ENCODE assay signal across 4 fruit fly cellular contexts in the genomic region with DNA sequence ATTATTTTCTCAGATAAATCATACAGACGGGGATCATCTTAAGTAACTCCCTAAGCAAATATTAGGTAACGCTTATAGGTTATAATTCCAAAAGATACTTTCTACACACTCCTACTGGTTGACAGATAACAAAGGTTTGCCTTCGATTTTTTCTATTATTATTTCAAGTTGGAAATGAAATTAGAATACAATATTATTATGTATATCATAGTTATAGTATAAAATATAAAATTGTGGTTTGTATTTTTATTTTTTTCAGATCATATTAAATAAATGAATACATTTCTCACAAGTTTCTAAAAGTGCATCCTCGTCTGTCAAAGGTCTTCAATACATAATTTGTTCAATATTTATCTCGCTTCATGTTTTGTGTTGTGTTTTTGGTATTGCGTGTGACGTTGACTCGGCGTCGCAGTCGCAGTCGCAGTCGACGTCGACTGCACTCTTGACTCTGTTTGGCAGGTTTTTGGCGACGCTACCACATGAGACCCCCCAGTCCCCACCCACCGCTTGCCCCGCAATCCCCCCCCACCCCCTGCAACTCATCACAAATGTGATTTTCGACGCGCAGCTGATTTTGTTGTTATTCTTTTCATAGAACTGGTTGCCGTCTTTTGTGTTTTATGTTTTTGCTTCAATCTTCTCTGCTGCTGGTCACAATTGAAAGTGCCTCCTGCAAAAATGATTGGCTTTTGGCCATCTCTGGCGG.
TF ChIP-seq lines count a peak whose summit lies in the region.

No protein-coding gene starts in this region.

- no peak for TF ChIP-seq CTCF in whole organism, embryonic (GFP tag; optimal IDR thresholded peaks at IDR 0.05; lab: Kevin White, UChicago)

TF ChIP-seq in whole organism, embryonic, 481 proteins besides CTCF, POLR2A, EP300 and RAD21 (continues in another document):
- TF ChIP-seq CG31441 (GFP tag; IDR thresholded peaks at IDR 0.05; lab: Robert Waterston, UW), result 0 out of 2 replicates have a peak, but pooled peaks have one; percentile 37
- TF ChIP-seq CG17361 (GFP tag; IDR thresholded peaks at IDR 0.05; lab: Robert Waterston, UW), result 0 out of 3 replicates have a peak, but pooled peaks have one; percentile 14
- peak in 1 of 2 experiments; percentile 40 for TF ChIP-seq Hr51 (GFP tag; optimal IDR thresholded peaks at IDR 0.05; lab: Kevin White, UChicago)
- no peak for TF ChIP-seq Hey (tag; optimal IDR thresholded peaks at IDR 0.05; lab: Kevin White, UChicago)
- no peak for TF ChIP-seq gt (GFP tag; IDR thresholded peaks at IDR 0.05; lab: Robert Waterston, UW)
- TF ChIP-seq chinmo (GFP tag; IDR thresholded peaks at IDR 0.05; lab: Robert Waterston, UW; ENCODE audit: partially characterized antibody), result peak; percentile 88; the same call in 3 of the 4 replicates
- TF ChIP-seq CG6175 (GFP tag; IDR thresholded peaks at IDR 0.05; lab: Robert Waterston, UW), result peak; percentile 87
- TF ChIP-seq Doc2 (GFP tag; IDR thresholded peaks at IDR 0.05; lab: Robert Waterston, UW), result no peak
- no peak for TF ChIP-seq CG2889 (GFP tag; IDR thresholded peaks at IDR 0.05; lab: Robert Waterston, UW)
- no peak for TF ChIP-seq fd64A (GFP tag; optimal IDR thresholded peaks at IDR 0.05; lab: Kevin White, UChicago)
- peak; percentile 27 for TF ChIP-seq dmrt99B (tag; optimal IDR thresholded peaks at IDR 0.05; lab: Kevin White, UChicago)
- TF ChIP-seq toy (GFP tag; IDR thresholded peaks at IDR 0.05; lab: Robert Waterston, UW), result no peak
- peak; percentile 5 for TF ChIP-seq sens (GFP tag; lab: Kevin White, UChicago)
- TF ChIP-seq salm (tag; optimal IDR thresholded peaks at IDR 0.05; lab: Kevin White, UChicago), result no peak
- no peak for TF ChIP-seq CG1647 (GFP tag; optimal IDR thresholded peaks at IDR 0.05; lab: Kevin White, UChicago)
- peak; percentile 7 for TF ChIP-seq CG7839 (tag; optimal IDR thresholded peaks at IDR 0.05; lab: Kevin White, UChicago)
- TF ChIP-seq CG17829 (tag; optimal IDR thresholded peaks at IDR 0.05; lab: Kevin White, UChicago), result no peak
- TF ChIP-seq lov (optimal IDR thresholded peaks at IDR 0.05; lab: Kevin White, UChicago), result no peak
- no peak for TF ChIP-seq lov (GFP tag; IDR thresholded peaks at IDR 0.05; lab: Robert Waterston, UW)
- TF ChIP-seq CG2678 (tag; optimal IDR thresholded peaks at IDR 0.05; lab: Kevin White, UChicago), result peak; percentile 14

TF ChIP-seq in whole organism, prepupa, 60 proteins besides CTCF, POLR2A, EP300 and RAD21 (continues in another document):
- TF ChIP-seq salr (GFP tag; optimal IDR thresholded peaks at IDR 0.05; lab: Kevin White, UChicago) (no peak), Sox14 (GFP tag; optimal IDR thresholded peaks at IDR 0.05; lab: Kevin White, UChicago) (peak; percentile 15), CG8119 (GFP tag; IDR thresholded peaks at IDR 0.05; lab: Robert Waterston, UW) (peak; percentile 61; the same call in 2 of the 3 replicates), CG4318 (GFP tag; optimal IDR thresholded peaks at IDR 0.05; lab: Kevin White, UChicago) (peak; percentile 12), CG6854 (GFP tag; optimal IDR thresholded peaks at IDR 0.05; lab: Kevin White, UChicago) (no peak), Sox15 (GFP tag; optimal IDR thresholded peaks at IDR 0.05; lab: Kevin White, UChicago) (no peak), CG11762 (GFP tag; optimal IDR thresholded peaks at IDR 0.05; lab: Kevin White, UChicago; ENCODE audit: insufficient read depth) (no peak), CG10631 (GFP tag; optimal IDR thresholded peaks at IDR 0.05; lab: Kevin White, UChicago) (peak; percentile 6), Ets21C (GFP tag; optimal IDR thresholded peaks at IDR 0.05; lab: Kevin White, UChicago) (peak; percentile 22), Hr4 (GFP tag; optimal IDR thresholded peaks at IDR 0.05; lab: Kevin White, UChicago) (peak; percentile 29), vri (GFP tag; optimal IDR thresholded peaks at IDR 0.05; lab: Kevin White, UChicago) (peak; percentile 46), pdm3 (GFP tag; optimal IDR thresholded peaks at IDR 0.05; lab: Kevin White, UChicago) (no peak), Eip93F (GFP tag; optimal IDR thresholded peaks at IDR 0.05; lab: Kevin White, UChicago) (no peak), fkh (GFP tag; optimal IDR thresholded peaks at IDR 0.05; lab: Kevin White, UChicago) (no peak), CG32006 (GFP tag; optimal IDR thresholded peaks at IDR 0.05; lab: Kevin White, UChicago) (peak; percentile 57), CG8319 (GFP tag; optimal IDR thresholded peaks at IDR 0.05; lab: Kevin White, UChicago) (no peak), CG8632 (GFP tag; optimal IDR thresholded peaks at IDR 0.05; lab: Kevin White, UChicago) (peak; percentile 25), fd59A (GFP tag; optimal IDR thresholded peaks at IDR 0.05; lab: Kevin White, UChicago) (no peak), ss (GFP tag; optimal IDR thresholded peaks at IDR 0.05; lab: Kevin White, UChicago) (no peak), Lpt (GFP tag; optimal IDR thresholded peaks at IDR 0.05; lab: Kevin White, UChicago) (no peak), CG3919 (GFP tag; optimal IDR thresholded peaks at IDR 0.05; lab: Kevin White, UChicago) (no peak)

TF ChIP-seq in whole organism, pupa, 21 proteins besides CTCF, POLR2A, EP300 and RAD21:
- no peak for TF ChIP-seq CG10348 (GFP tag; IDR thresholded peaks at IDR 0.05; lab: Robert Waterston, UW)
- TF ChIP-seq gl (tag; optimal IDR thresholded peaks at IDR 0.05; lab: Kevin White, UChicago), result no peak
- 0 out of 3 replicates have a peak, but pooled peaks have one; percentile 7 for TF ChIP-seq fd96Ca (GFP tag; IDR thresholded peaks at IDR 0.05; lab: Robert Waterston, UW)
- no peak for TF ChIP-seq CG8301 (tag; optimal IDR thresholded peaks at IDR 0.05; lab: Kevin White, UChicago)
- TF ChIP-seq CG32121 (GFP tag; IDR thresholded peaks at IDR 0.05; lab: Robert Waterston, UW), result no peak
- TF ChIP-seq CG12605 (GFP tag; IDR thresholded peaks at IDR 0.05; lab: Robert Waterston, UW), result no peak
- TF ChIP-seq CG4496 (GFP tag; IDR thresholded peaks at IDR 0.05; lab: Robert Waterston, UW), result no peak
- no peak for TF ChIP-seq Snoo (tag; optimal IDR thresholded peaks at IDR 0.05; lab: Kevin White, UChicago)
- no peak for TF ChIP-seq rn (GFP tag; IDR thresholded peaks at IDR 0.05; lab: Robert Waterston, UW)
- TF ChIP-seq EcR (GFP tag; optimal IDR thresholded peaks at IDR 0.05; lab: Kevin White, UChicago), result no peak
- TF ChIP-seq CG14655 (GFP tag; optimal IDR thresholded peaks at IDR 0.05; lab: Kevin White, UChicago), result peak; percentile 36

TF ChIP-seq in whole organism, wandering third instar larva, 38 proteins besides CTCF, POLR2A, EP300 and RAD21:
- TF ChIP-seq brk (GFP tag; optimal IDR thresholded peaks at IDR 0.05; lab: Kevin White, UChicago) (no peak), sage (GFP tag; optimal IDR thresholded peaks at IDR 0.05; lab: Kevin White, UChicago) (no peak), Sp1 (GFP tag; optimal IDR thresholded peaks at IDR 0.05; lab: Kevin White, UChicago) (peak; percentile 80), Hr78 (GFP tag; optimal IDR thresholded peaks at IDR 0.05; lab: Kevin White, UChicago) (no peak), Abd-B (GFP tag; optimal IDR thresholded peaks at IDR 0.05; lab: Kevin White, UChicago) (no peak), psq (GFP tag; optimal IDR thresholded peaks at IDR 0.05; lab: Kevin White, UChicago) (peak; percentile 60), dsf (GFP tag; optimal IDR thresholded peaks at IDR 0.05; lab: Kevin White, UChicago; ENCODE audit: borderline replicate concordance) (no peak), dl (GFP tag; optimal IDR thresholded peaks at IDR 0.05; lab: Kevin White, UChicago; ENCODE audit: insufficient read depth in 1 of 2, partially characterized antibody in 2 of 2) (no peak), dmrt93B (GFP tag; optimal IDR thresholded peaks at IDR 0.05; lab: Kevin White, UChicago) (peak; percentile 40), ey (GFP tag; optimal IDR thresholded peaks at IDR 0.05; lab: Kevin White, UChicago) (peak; percentile 27), Rel (GFP tag; optimal IDR thresholded peaks at IDR 0.05; lab: Kevin White, UChicago) (no peak), Rel (tag; optimal IDR thresholded peaks at IDR 0.05; lab: Kevin White, UChicago) (peak; percentile 24), Mio (GFP tag; optimal IDR thresholded peaks at IDR 0.05; lab: Kevin White, UChicago) (no peak), Myc (optimal IDR thresholded peaks at IDR 0.05; lab: Kevin White, UChicago) (no peak), OdsH (GFP tag; optimal IDR thresholded peaks at IDR 0.05; lab: Kevin White, UChicago) (peak; percentile 61), Hnf4 (GFP tag; optimal IDR thresholded peaks at IDR 0.05; lab: Kevin White, UChicago) (no peak), h (GFP tag; optimal IDR thresholded peaks at IDR 0.05; lab: Kevin White, UChicago) (peak; percentile 26), rgr (GFP tag; optimal IDR thresholded peaks at IDR 0.05; lab: Kevin White, UChicago) (peak; percentile 53), fru (GFP tag; optimal IDR thresholded peaks at IDR 0.05; lab: Kevin White, UChicago) (peak; percentile 61), HLH106 (tag; optimal IDR thresholded peaks at IDR 0.05; lab: Kevin White, UChicago) (peak; percentile 86), foxo (GFP tag; optimal IDR thresholded peaks at IDR 0.05; lab: Kevin White, UChicago) (peak in 1 of 2 experiments; percentile 78), Vsx2 (GFP tag; optimal IDR thresholded peaks at IDR 0.05; lab: Kevin White, UChicago; ENCODE audit: partially characterized antibody) (no peak), GATAd (GFP tag; optimal IDR thresholded peaks at IDR 0.05; lab: Kevin White, UChicago) (no peak)

Comparison
In these comparisons a context has a peak if more than half of its experiments do, and no peak if none do; other contexts are left out.
1. Of the 7 proteins assayed by ChIP-seq in both whole organism, embryonic and whole organism, prepupa: peak only in whole organism, embryonic: none; only in whole organism, prepupa: Blimp-1 and Hr39; in both: Sox102F; in neither: 4.